Fruit fly (Drosophila melanogaster) whole organism: Measurements from ENCODE around the gene CG46313.

Source experiments
- CG8478 ChIP-seq: fragments of >200 bp; optimal IDR thresholded peaks from 2 replicates; lab custom pipeline; 2018; ENCODE audit warnings: inconsistent platforms
- Dll ChIP-seq: fragments of >200 bp; optimal IDR thresholded peaks from 2 replicates; lab custom pipeline; 2017
- EcR ChIP-seq, 2 experiments: fragments of >200 bp; optimal IDR thresholded peaks; 2 replicates each; lab custom pipeline; 2017; ENCODE audit warnings: missing biosample characterization in 2 of 2, missing genetic modification characterization in 2 of 2, missing genetic modification reagents in 2 of 2
- pan ChIP-seq: fragments of >200 bp; optimal IDR thresholded peaks from 2 replicates; lab custom pipeline; 2017
- psq ChIP-seq: fragments of >200 bp; optimal IDR thresholded peaks from 2 replicates; lab custom pipeline; 2017
- usp ChIP-seq: fragments of >200 bp; optimal IDR thresholded peaks from 2 replicates; lab custom pipeline; 2017; ENCODE audit warnings: missing biosample characterization, missing genetic modification characterization, mixed read lengths

The CG46313 gene

DNA sequence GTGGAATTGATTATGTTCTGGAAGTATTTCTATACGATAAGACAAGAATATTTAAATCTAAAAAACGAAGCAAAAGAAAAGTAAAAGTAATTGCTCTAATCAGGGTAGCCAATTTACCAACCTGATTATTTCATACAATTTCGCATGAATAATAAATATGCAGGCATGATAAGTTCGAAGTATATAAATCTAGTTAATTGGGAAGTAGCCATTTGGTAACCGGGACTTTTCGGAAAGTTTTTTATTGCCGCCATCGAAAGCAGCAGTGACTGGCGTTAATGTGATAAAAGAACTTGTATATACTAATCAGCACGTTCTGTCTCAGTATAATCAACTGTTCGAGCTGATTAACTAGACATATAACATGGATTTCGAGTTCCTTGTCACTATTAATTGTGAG lies 24.4 kb downstream of the CG46313 start:
- TF ChIP-seq psq (lab: Kevin White, UChicago) (no peak), usp (GFP tag; lab: Kevin White, UChicago) (no peak), pan (lab: Kevin White, UChicago) (no peak), CG8478 (lab: Kevin White, UChicago) (no peak), Dll (lab: Kevin White, UChicago) (no peak), EcR (GFP tag; optimal IDR thresholded peaks at IDR 0.05; lab: Kevin White, UChicago) (no peak)

dm6 chr3R:27005338-27005737 lies 27.0 kb downstream of the CG46313 start, which contains the start of gene CG6296:
Gene CG6296 (minus strand): TSS chr3R:27005469.
- TF ChIP-seq pan (lab: Kevin White, UChicago) (no peak), CG8478 (lab: Kevin White, UChicago) (no peak), psq (lab: Kevin White, UChicago) (no peak), usp (GFP tag; lab: Kevin White, UChicago) (no peak), EcR (GFP tag; optimal IDR thresholded peaks at IDR 0.05; lab: Kevin White, UChicago) (no peak), Dll (lab: Kevin White, UChicago) (no peak)

- TF ChIP-seq Dll (lab: Kevin White, UChicago) (no peak), psq (lab: Kevin White, UChicago) (no peak), EcR (GFP tag; optimal IDR thresholded peaks at IDR 0.05; lab: Kevin White, UChicago) (no peak), usp (GFP tag; lab: Kevin White, UChicago) (no peak), pan (lab: Kevin White, UChicago) (no peak), CG8478 (lab: Kevin White, UChicago) (no peak)
Observed at dm6 chr3R:27007022-27007421, 28.7 kb downstream of the CG46313 start, which contains the start of gene CG6295. Gene CG6295 (minus strand): TSS chr3R:27007055.

dm6 chr3R:27018187-27018586 lies 39.8 kb downstream of the CG46313 start, which contains the start of gene CG17192:
Gene CG17192 (minus strand): TSS chr3R:27018287.
- TF ChIP-seq EcR (GFP tag; optimal IDR thresholded peaks at IDR 0.05; lab: Kevin White, UChicago) (no peak), pan (lab: Kevin White, UChicago) (no peak)

DNA sequence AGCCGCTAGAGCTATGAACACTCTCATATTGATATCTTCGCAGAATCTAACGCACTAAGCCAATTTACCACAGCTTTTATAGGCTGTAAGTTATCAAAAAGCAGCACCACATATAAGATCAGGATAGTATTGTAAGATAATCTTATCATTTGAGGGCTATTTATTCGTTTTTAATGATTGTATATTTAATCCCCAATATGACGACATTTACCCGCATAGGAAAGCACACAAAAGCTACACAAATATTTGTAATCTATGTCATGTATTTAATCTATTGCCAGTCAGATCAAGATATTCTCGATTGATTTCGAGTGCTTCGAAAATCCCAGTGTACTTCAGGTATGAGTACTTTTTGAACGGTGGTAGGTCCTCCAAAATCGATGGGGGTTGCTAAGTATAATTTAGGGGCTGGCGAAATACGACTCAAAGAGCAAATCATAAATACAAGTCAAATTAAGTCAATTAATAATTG lies 41.4 kb downstream of the CG46313 start, which contains the start of gene CG17191:
Gene CG17191 (minus strand): TSS at position 51 of the 472 bp plus-strand sequence.
- TF ChIP-seq CG8478 (lab: Kevin White, UChicago), result no peak
- no peak for TF ChIP-seq EcR (GFP tag; optimal IDR thresholded peaks at IDR 0.05; lab: Kevin White, UChicago)
- TF ChIP-seq usp (GFP tag; lab: Kevin White, UChicago), result no peak
- no peak for TF ChIP-seq Dll (lab: Kevin White, UChicago)
- TF ChIP-seq pan (lab: Kevin White, UChicago), result no peak
- no peak for TF ChIP-seq psq (lab: Kevin White, UChicago)

DNA sequence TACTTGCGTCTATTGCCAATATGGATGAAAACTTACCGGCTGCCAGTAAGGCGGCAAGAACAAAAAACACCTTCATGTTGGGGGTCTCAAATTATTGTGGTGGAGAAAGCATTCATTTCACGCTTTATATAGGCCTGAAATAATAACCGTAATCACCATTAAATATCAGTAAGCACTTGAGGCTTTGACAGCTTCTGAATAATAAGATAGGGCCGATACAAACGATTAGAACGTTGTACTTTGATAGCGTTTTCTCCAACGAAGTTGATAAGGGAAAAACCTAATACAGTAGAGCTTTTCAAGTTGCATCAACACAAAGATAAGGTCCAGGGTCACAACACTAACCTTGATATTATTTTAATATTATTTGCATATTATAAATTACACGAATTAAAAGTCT lies 42.9 kb downstream of the CG46313 start, which contains the start of gene CG6283:
Gene CG6283 (minus strand): TSS at position 101 of the 400 bp plus-strand sequence.
- TF ChIP-seq pan (lab: Kevin White, UChicago), result no peak
- no peak for TF ChIP-seq EcR (GFP tag; optimal IDR thresholded peaks at IDR 0.05; lab: Kevin White, UChicago)
- TF ChIP-seq psq (lab: Kevin White, UChicago), result no peak
- no peak for TF ChIP-seq CG8478 (lab: Kevin White, UChicago)
- no peak for TF ChIP-seq Dll (lab: Kevin White, UChicago)
- TF ChIP-seq usp (GFP tag; lab: Kevin White, UChicago), result no peak

DNA sequence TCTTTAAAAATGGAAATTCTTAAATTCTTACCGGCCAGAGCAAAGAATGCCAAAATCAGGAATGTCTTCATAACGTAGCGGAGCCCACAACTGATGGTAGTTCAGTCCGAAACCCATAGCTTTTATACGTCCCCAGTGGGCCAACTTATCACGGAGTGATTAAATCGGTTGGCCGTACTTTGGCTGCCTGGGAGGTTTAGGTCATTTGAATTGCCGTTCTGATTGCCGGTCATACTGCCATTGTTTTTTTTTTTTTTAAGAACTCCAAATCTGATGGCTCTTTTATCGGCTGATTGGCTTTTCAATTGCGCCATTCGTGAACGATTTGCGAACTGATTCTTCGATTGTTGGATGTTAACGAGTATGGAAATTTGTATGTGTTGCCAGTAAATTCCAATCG lies 44.8 kb downstream of the CG46313 start, which contains the start of gene CG6277:
Gene CG6277 (minus strand): TSS at position 101 of the 400 bp plus-strand sequence.
- TF ChIP-seq EcR (GFP tag; optimal IDR thresholded peaks at IDR 0.05; lab: Kevin White, UChicago), result no peak
- TF ChIP-seq usp (GFP tag; lab: Kevin White, UChicago), result no peak
- no peak for TF ChIP-seq pan (lab: Kevin White, UChicago)
- no peak for TF ChIP-seq CG8478 (lab: Kevin White, UChicago)
- TF ChIP-seq Dll (lab: Kevin White, UChicago), result no peak

DNA sequence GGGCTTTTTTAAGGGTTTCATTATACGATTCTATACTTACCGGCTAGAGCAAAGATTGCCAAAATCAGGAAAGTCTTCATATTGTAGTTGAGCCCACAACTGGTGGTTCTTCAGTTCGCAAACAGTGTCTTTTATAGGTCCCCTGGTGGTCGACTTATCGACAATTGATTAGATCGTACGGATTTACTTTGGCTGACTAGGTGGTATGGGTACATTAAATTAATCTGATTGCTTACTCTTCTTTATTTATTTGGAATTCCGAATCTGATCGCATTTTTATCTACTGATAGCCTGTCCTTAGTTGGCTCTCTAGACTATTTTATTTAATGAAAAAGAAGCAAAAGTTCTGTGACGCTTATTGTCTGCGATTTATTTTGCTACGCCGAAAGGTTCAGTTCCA lies 47.7 kb downstream of the CG46313 start, which contains the start of gene CG6271:
Gene CG6271 (minus strand): TSS at position 101 of the 400 bp plus-strand sequence.
- no peak for TF ChIP-seq psq (lab: Kevin White, UChicago)
- TF ChIP-seq Dll (lab: Kevin White, UChicago), result no peak
- no peak for TF ChIP-seq usp (GFP tag; lab: Kevin White, UChicago)
- no peak for TF ChIP-seq EcR (GFP tag; optimal IDR thresholded peaks at IDR 0.05; lab: Kevin White, UChicago)
- no peak for TF ChIP-seq CG8478 (lab: Kevin White, UChicago)
- TF ChIP-seq pan (lab: Kevin White, UChicago), result no peak

dm6 chr3R:27033935-27034334 lies 55.6 kb downstream of the CG46313 start:
- no peak for TF ChIP-seq EcR (GFP tag; optimal IDR thresholded peaks at IDR 0.05; lab: Kevin White, UChicago)
- no peak for TF ChIP-seq pan (lab: Kevin White, UChicago)
- TF ChIP-seq usp (GFP tag; lab: Kevin White, UChicago), result no peak
- TF ChIP-seq CG8478 (lab: Kevin White, UChicago), result no peak
- TF ChIP-seq psq (lab: Kevin White, UChicago), result no peak
- TF ChIP-seq Dll (lab: Kevin White, UChicago), result no peak
